Comparison of ENCODE assay signal across 2 fruit fly cellular contexts in the genomic region with DNA sequence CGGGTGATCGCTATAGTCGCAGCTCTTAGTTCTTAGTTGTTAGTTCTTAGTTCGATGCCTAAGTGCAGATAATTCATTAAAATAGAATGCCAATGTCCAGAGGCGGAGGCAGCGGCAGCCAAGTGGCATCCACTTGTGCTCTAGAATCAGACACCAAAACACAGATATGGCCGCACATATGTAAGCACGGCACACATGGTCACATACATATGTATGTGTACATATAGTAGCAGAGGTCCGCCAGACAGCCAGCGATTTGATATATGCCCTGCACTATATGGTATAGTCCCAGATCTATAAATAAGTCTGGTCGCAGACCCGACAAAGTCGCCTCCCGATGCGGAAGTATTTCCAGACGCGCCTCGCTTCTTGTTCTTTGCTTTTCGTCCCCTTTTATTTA.
TF ChIP-seq lines count a peak whose summit lies in the region.

No protein-coding gene starts in this region.

- TF ChIP-seq CTCF in whole organism, embryonic (GFP tag; optimal IDR thresholded peaks at IDR 0.05; lab: Kevin White, UChicago), result no peak

TF ChIP-seq in whole organism, embryonic, 481 proteins besides CTCF, POLR2A, EP300 and RAD21:
- TF ChIP-seq CG9215 (GFP tag; IDR thresholded peaks at IDR 0.05; lab: Robert Waterston, UW) (no peak), schlank (tag; optimal IDR thresholded peaks at IDR 0.05; lab: Kevin White, UChicago) (no peak), Sin3A (optimal IDR thresholded peaks at IDR 0.05; lab: Kevin White, UChicago) (no peak), CG6689 (GFP tag; IDR thresholded peaks at IDR 0.05; lab: Robert Waterston, UW) (no peak), Meics (GFP tag; optimal IDR thresholded peaks at IDR 0.05; lab: Kevin White, UChicago) (no peak), twi (tag; optimal IDR thresholded peaks at IDR 0.05; lab: Kevin White, UChicago) (peak; percentile 95), Dref (GFP tag; IDR thresholded peaks at IDR 0.05; lab: Robert Waterston, UW) (no peak), br (optimal IDR thresholded peaks at IDR 0.05; lab: Kevin White, UChicago) (no peak), lola (GFP tag; optimal IDR thresholded peaks at IDR 0.05; lab: Kevin White, UChicago) (no peak), hbn (GFP tag; IDR thresholded peaks at IDR 0.05; lab: Robert Waterston, UW; ENCODE audit: partially characterized antibody) (no peak), CG18599 (GFP tag; optimal IDR thresholded peaks at IDR 0.05; lab: Kevin White, UChicago) (no peak), lab (GFP tag; optimal IDR thresholded peaks at IDR 0.05; lab: Kevin White, UChicago) (no peak), CG15269 (tag; optimal IDR thresholded peaks at IDR 0.05; lab: Kevin White, UChicago) (no peak), CG1602 (GFP tag; optimal IDR thresholded peaks at IDR 0.05; lab: Kevin White, UChicago) (no peak), so (GFP tag; IDR thresholded peaks at IDR 0.05; lab: Robert Waterston, UW) (no peak), CG12769 (tag; optimal IDR thresholded peaks at IDR 0.05; lab: Kevin White, UChicago) (peak; percentile 20), cg (GFP tag; optimal IDR thresholded peaks at IDR 0.05; lab: Kevin White, UChicago) (peak; percentile 47)

TF ChIP-seq in whole organism, pupa, 21 proteins besides CTCF, POLR2A, EP300 and RAD21:
- TF ChIP-seq CG10348 (GFP tag; IDR thresholded peaks at IDR 0.05; lab: Robert Waterston, UW) (no peak), CG34367 (tag; optimal IDR thresholded peaks at IDR 0.05; lab: Kevin White, UChicago) (no peak), CG32121 (GFP tag; IDR thresholded peaks at IDR 0.05; lab: Robert Waterston, UW) (peak; percentile 15; the same call in 1 of the 2 replicates)
